Worm (Caenorhabditis elegans): ENCODE measurements around the gene Y47D3A.32.

The Y47D3A.32 gene

ce11 chrIII:11270795-11271194 lies 18.6 kb downstream of the Y47D3A.32 start, which contains the start of gene obr-1 (continued):
- TF ChIP-seq cebp-2 (GFP tag; IDR thresholded peaks at IDR 0.05) (no peak), F10E7.11 (tag; optimal IDR thresholded peaks at IDR 0.05) (no peak)

ce11 chrIII:11274590-11275116 lies 22.5 kb downstream of the Y47D3A.32 start, which contains the start of gene Y47D3A.20:
TSS of gene Y47D3A.20 (plus strand) at chrIII:11275066.
- TF ChIP-seq efl-1 (GFP tag; optimal IDR thresholded peaks at IDR 0.05) = peak; percentile 10
- 0 out of 2 replicates have a peak, but pooled peaks have one; percentile 6 for TF ChIP-seq madf-6 (GFP tag; IDR thresholded peaks at IDR 0.05)
- no peak for TF ChIP-seq ekl-4 (GFP tag; IDR thresholded peaks at IDR 0.05)
- no peak for TF ChIP-seq ceh-79 (tag; optimal IDR thresholded peaks at IDR 0.05)
- no peak for TF ChIP-seq repo-1 (tag; optimal IDR thresholded peaks at IDR 0.05)
- TF ChIP-seq madf-8 (GFP tag; conservative IDR thresholded peaks at IDR 0.05) = no peak
- TF ChIP-seq ceh-91 (GFP tag; IDR thresholded peaks at IDR 0.05) = no peak
- TF ChIP-seq lsl-1 (GFP tag; optimal IDR thresholded peaks at IDR 0.05) = peak; percentile 63
- no peak for TF ChIP-seq rcor-1 (GFP tag; IDR thresholded peaks at IDR 0.05)
- TF ChIP-seq sea-2 (GFP tag; IDR thresholded peaks at IDR 0.05) = no peak
- no peak for TF ChIP-seq fkh-3 (tag; optimal IDR thresholded peaks at IDR 0.05)
- TF ChIP-seq xnd-1 (tag; optimal IDR thresholded peaks at IDR 0.05) = peak; percentile 7
- peak; percentile 66 for TF ChIP-seq F33H1.4 (GFP tag; IDR thresholded peaks at IDR 0.05)
- no peak for TF ChIP-seq cebp-2 (GFP tag; IDR thresholded peaks at IDR 0.05)

DNA sequence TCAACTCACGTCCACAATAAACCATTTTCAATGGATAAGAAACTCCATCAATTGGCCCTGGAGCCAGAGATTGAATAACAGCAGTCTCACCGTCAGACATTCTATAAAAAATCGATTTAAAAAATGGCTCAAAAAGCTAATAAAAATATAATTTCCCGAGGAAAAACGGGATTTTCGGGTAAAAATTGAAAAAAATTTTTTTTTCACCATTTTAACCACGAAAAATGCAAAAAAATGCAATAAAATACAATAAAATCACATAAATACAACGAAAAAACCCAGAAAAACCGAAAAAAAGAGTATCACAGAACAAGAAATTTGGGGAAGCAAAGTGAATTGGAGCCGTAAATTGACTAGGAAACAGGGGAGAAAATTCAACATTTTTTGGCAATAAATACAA lies 26.6 kb downstream of the Y47D3A.32 start, which contains the start of gene Y47D3A.21:
TSS of gene Y47D3A.21 (minus strand) at position 101 of the 400 bp plus-strand sequence.
- no peak for TF ChIP-seq pbrm-1 (GFP tag; IDR thresholded peaks at IDR 0.05)

DNA sequence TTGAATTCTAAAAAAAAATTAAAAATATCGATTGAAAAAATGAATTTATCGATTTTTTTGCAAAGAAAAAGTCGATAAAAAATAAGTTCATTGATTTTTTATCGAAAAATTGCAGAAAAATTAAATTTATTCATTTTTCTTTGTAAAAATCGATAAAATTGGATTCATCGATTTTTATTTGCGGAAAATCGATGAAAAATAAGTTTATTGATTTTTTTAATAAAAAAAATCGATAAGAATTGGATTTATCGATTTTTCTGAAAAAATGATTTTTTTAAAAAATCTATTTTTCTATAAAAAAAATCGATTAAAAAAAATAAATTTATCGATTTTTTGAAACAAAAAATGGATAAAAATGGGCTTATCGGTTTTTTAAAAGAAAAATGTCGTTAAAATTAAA lies 27.8 kb downstream of the Y47D3A.32 start:
- no peak for TF ChIP-seq lsl-1 (GFP tag; optimal IDR thresholded peaks at IDR 0.05)

ce11 chrIII:11283648-11284047 lies 31.5 kb downstream of the Y47D3A.32 start:
- TF ChIP-seq madf-3 (GFP tag; IDR thresholded peaks at IDR 0.05) = no peak
- TF ChIP-seq B0035.1 (tag; optimal IDR thresholded peaks at IDR 0.05) = no peak
- no peak for TF ChIP-seq ztf-3 (GFP tag; optimal IDR thresholded peaks at IDR 0.05)
- TF ChIP-seq him-1 (tag; optimal IDR thresholded peaks at IDR 0.05) = no peak
- no peak for TF ChIP-seq snpc-1.3 (tag; optimal IDR thresholded peaks at IDR 0.05; ENCODE audit: insufficient read depth)
- no peak for TF ChIP-seq mcd-1 (GFP tag; IDR thresholded peaks at IDR 0.05)
- TF ChIP-seq F37B4.10 (GFP tag; IDR thresholded peaks at IDR 0.05) = no peak
- TF ChIP-seq ceh-40 (GFP tag; IDR thresholded peaks at IDR 0.05) = no peak
- TF ChIP-seq ceh-79 (tag; optimal IDR thresholded peaks at IDR 0.05) = no peak
- no peak for TF ChIP-seq mxl-1 (tag; optimal IDR thresholded peaks at IDR 0.05)
- TF ChIP-seq Y95B8A.8 (GFP tag; IDR thresholded peaks at IDR 0.05) = no peak
- TF ChIP-seq mel-28 (tag; optimal IDR thresholded peaks at IDR 0.05; ENCODE audit: borderline replicate concordance) = no peak
- TF ChIP-seq madf-6 (GFP tag; IDR thresholded peaks at IDR 0.05) = no peak
- TF ChIP-seq die-1 (tag; optimal IDR thresholded peaks at IDR 0.05) = no peak
- no peak for TF ChIP-seq lin-54 (GFP tag; optimal IDR thresholded peaks at IDR 0.05)
- TF ChIP-seq rpc-1 (optimal IDR thresholded peaks at IDR 0.05) = no peak
- no peak for TF ChIP-seq rpc-1 (tag; optimal IDR thresholded peaks at IDR 0.05)

- TF ChIP-seq ekl-4 (GFP tag; IDR thresholded peaks at IDR 0.05) = no peak
- peak; percentile 83 for TF ChIP-seq lin-54 (GFP tag; optimal IDR thresholded peaks at IDR 0.05)
- no peak for TF ChIP-seq him-1 (tag; optimal IDR thresholded peaks at IDR 0.05)
- TF ChIP-seq let-607 (tag; optimal IDR thresholded peaks at IDR 0.05) = peak in 1 of 2 experiments; percentile 18
- no peak for TF ChIP-seq lsy-27 (tag; optimal IDR thresholded peaks at IDR 0.05; ENCODE audit: borderline replicate concordance, insufficient read depth)
- TF ChIP-seq lin-35 (GFP tag; optimal IDR thresholded peaks at IDR 0.05) = peak in 1 of 3 experiments; percentile 44
- peak; percentile 43 for TF ChIP-seq dpl-1 (GFP tag; optimal IDR thresholded peaks at IDR 0.05)
- TF ChIP-seq mel-28 (tag; optimal IDR thresholded peaks at IDR 0.05; ENCODE audit: borderline replicate concordance) = no peak
- TF ChIP-seq akir-1 (GFP tag; optimal IDR thresholded peaks at IDR 0.05) = no peak
- peak; percentile 62 for TF ChIP-seq efl-1 (GFP tag; optimal IDR thresholded peaks at IDR 0.05)
- TF ChIP-seq D2030.7 (GFP tag; IDR thresholded peaks at IDR 0.05) = 0 out of 2 replicates have a peak, but pooled peaks have one; percentile 21
- 0 out of 2 replicates have a peak, but pooled peaks have one; percentile 17 for TF ChIP-seq ceh-100 (GFP tag; IDR thresholded peaks at IDR 0.05)
- peak; percentile 45 for TF ChIP-seq mcd-1 (GFP tag; IDR thresholded peaks at IDR 0.05)
Measured at ce11 chrIII:11286069-11286468, 33.9 kb downstream of the Y47D3A.32 start.

All from whole organism, young adult.